Worm (Caenorhabditis elegans): ENCODE data around the gene Y53G8AR.8.

- TF ChIP-seq ztf-11 (tag; optimal IDR thresholded peaks at IDR 0.05) (no peak), elt-2 (tag; optimal IDR thresholded peaks at IDR 0.05) (no peak)
Measured at ce11 chrIII:3240893-3241292, 53.2 kb downstream of the Y53G8AR.8 start.

Data from whole organism, L3 larva.